Worm (Caenorhabditis elegans): Measurements from ENCODE around the gene mex-5.

The mex-5 gene

DNA sequence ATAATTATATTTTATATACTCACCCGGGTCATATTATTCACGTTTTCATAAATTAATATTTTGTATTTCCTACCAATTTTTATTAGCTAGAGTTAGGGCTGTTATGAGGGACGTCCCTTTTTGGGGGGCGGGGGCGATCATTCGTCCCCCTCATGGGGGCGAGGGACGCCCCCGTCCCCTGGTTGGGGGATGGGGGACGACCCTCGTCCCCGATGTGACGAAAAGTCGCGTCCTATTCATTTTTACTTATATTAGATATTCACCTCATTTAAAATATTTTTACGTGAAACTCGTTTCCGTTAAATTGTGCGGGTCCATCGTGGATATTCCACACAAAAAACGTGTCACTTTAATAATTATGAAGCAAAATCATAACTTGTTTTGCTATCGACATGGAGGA is 4.9 kb upstream of the mex-5 start, which contains the start of gene W02A2.12:
Gene W02A2.12, minus strand, starts transcription at position 240 of the 400 bp plus-strand sequence.
- no peak for TF ChIP-seq ztf-16 (tag; optimal IDR thresholded peaks at IDR 0.05)
- no peak for TF ChIP-seq tbx-2 (tag; optimal IDR thresholded peaks at IDR 0.05)
- TF ChIP-seq rnt-1 (tag; optimal IDR thresholded peaks at IDR 0.05): no peak
- TF ChIP-seq che-1 (tag; optimal IDR thresholded peaks at IDR 0.05): no peak
- no peak for TF ChIP-seq hlh-8 (tag; optimal IDR thresholded peaks at IDR 0.05)
- no peak for TF ChIP-seq ets-4 (tag; optimal IDR thresholded peaks at IDR 0.05)
- TF ChIP-seq ceh-18 (tag; optimal IDR thresholded peaks at IDR 0.05): no peak
- no peak for TF ChIP-seq ceh-2 (tag; optimal IDR thresholded peaks at IDR 0.05)
- TF ChIP-seq lin-11 (tag; optimal IDR thresholded peaks at IDR 0.05): no peak
- TF ChIP-seq madf-2 (tag; optimal IDR thresholded peaks at IDR 0.05): no peak
- no peak for TF ChIP-seq pros-1 (tag; optimal IDR thresholded peaks at IDR 0.05)
- no peak for TF ChIP-seq ceh-31 (tag; optimal IDR thresholded peaks at IDR 0.05)
- TF ChIP-seq pag-3 (tag; optimal IDR thresholded peaks at IDR 0.05; ENCODE audit: borderline replicate concordance): no peak
- no peak for TF ChIP-seq C08G9.2 (tag; optimal IDR thresholded peaks at IDR 0.05)
- no peak for TF ChIP-seq elt-2 (tag; optimal IDR thresholded peaks at IDR 0.05)
- no peak for TF ChIP-seq gmeb-2 (tag; optimal IDR thresholded peaks at IDR 0.05)
- TF ChIP-seq pha-4 (tag; optimal IDR thresholded peaks at IDR 0.05): no peak
- no peak for TF ChIP-seq sdc-2 (tag; optimal IDR thresholded peaks at IDR 0.05)
- TF ChIP-seq ceh-34 (tag; optimal IDR thresholded peaks at IDR 0.05): no peak
- no peak for TF ChIP-seq ceh-14 (tag; optimal IDR thresholded peaks at IDR 0.05)

DNA sequence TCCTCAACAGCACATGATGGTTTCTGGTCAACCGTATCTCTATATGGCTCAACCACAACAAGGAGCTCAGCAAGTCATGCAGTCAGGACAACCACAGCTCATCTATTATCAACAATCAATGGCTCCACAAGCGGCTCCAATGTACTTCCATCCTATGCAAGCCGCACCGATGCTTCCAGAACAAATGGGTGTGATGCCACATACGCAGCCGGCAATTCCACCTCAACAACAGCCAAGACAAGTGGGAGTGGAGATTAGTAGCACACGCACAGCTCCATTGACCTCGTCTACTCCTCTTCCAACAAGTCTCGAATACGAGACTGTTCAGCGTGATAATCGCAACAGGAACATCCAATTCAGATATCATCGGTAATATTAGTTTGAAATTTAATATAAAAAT is 521 bp downstream of the mex-5 start:
- TF ChIP-seq pha-2 (tag; optimal IDR thresholded peaks at IDR 0.05) (no peak), tbx-7 (tag; optimal IDR thresholded peaks at IDR 0.05) (no peak), ahr-1 (tag; optimal IDR thresholded peaks at IDR 0.05) (no peak), lim-6 (tag; optimal IDR thresholded peaks at IDR 0.05) (no peak), ceh-22 (tag; optimal IDR thresholded peaks at IDR 0.05) (no peak), zip-5 (tag; optimal IDR thresholded peaks at IDR 0.05) (no peak), hlh-13 (GFP tag; optimal IDR thresholded peaks at IDR 0.05) (no peak), unc-86 (tag; optimal IDR thresholded peaks at IDR 0.05) (no peak), K02D7.2 (tag; optimal IDR thresholded peaks at IDR 0.05) (no peak), gmeb-2 (tag; optimal IDR thresholded peaks at IDR 0.05) (no peak), ceh-19 (GFP tag; optimal IDR thresholded peaks at IDR 0.05) (no peak), F13H6.1 (tag; optimal IDR thresholded peaks at IDR 0.05) (no peak), nhr-232 (tag; optimal IDR thresholded peaks at IDR 0.05) (no peak), unc-42 (tag; optimal IDR thresholded peaks at IDR 0.05) (no peak), odd-2 (tag; optimal IDR thresholded peaks at IDR 0.05) (no peak), hlh-8 (tag; optimal IDR thresholded peaks at IDR 0.05) (no peak), ref-2 (tag; optimal IDR thresholded peaks at IDR 0.05) (no peak), unc-3 (GFP tag; conservative IDR thresholded peaks at IDR 0.05) (no peak), unc-3 (tag; optimal IDR thresholded peaks at IDR 0.05) (no peak), ceh-9 (tag; optimal IDR thresholded peaks at IDR 0.05) (no peak)

DNA sequence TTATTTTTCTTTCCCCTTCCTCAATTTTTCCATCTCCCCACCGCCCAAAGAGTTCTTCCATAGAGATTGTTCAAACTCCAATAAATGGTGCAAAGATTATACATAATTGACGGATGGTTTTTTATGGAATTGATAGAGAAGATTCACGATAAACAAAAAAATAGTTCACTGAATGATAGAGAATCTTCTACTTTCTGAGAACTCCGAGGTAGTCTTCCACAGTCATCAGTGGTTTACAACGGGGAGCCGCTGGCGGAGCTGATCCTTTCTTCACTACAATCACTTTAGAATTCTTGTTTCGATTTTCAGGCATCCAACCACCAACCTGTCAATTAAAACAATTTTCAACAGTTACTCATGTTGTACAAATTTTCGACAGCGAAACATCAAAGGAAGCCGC is 2.5 kb downstream of the mex-5 start:
- TF ChIP-seq ttx-3 (tag; optimal IDR thresholded peaks at IDR 0.05) (no peak), T23F11.4 (GFP tag; optimal IDR thresholded peaks at IDR 0.05) (no peak), hlh-6 (tag; optimal IDR thresholded peaks at IDR 0.05) (no peak), ceh-24 (tag; optimal IDR thresholded peaks at IDR 0.05) (no peak), ama-1 (optimal IDR thresholded peaks at IDR 0.05) (no peak), hlh-8 (tag; optimal IDR thresholded peaks at IDR 0.05) (no peak), ref-2 (tag; optimal IDR thresholded peaks at IDR 0.05) (no peak), pax-1 (tag; optimal IDR thresholded peaks at IDR 0.05) (no peak), pha-4 (tag; optimal IDR thresholded peaks at IDR 0.05) (no peak), ceh-6 (GFP tag; optimal IDR thresholded peaks at IDR 0.05) (no peak), lin-11 (tag; optimal IDR thresholded peaks at IDR 0.05) (no peak), mec-3 (tag; optimal IDR thresholded peaks at IDR 0.05; ENCODE audit: borderline replicate concordance) (no peak), ceh-2 (tag; optimal IDR thresholded peaks at IDR 0.05) (no peak), hlh-30 (tag; optimal IDR thresholded peaks at IDR 0.05; ENCODE audit: insufficient read depth) (no peak), ceh-45 (GFP tag; IDR thresholded peaks at IDR 0.05) (no peak), che-1 (tag; optimal IDR thresholded peaks at IDR 0.05) (no peak)

Data from whole organism, late embryonic.